Fruit fly (Drosophila melanogaster): ENCODE measurements around the gene Droj2.

Gene Droj2

DNA sequence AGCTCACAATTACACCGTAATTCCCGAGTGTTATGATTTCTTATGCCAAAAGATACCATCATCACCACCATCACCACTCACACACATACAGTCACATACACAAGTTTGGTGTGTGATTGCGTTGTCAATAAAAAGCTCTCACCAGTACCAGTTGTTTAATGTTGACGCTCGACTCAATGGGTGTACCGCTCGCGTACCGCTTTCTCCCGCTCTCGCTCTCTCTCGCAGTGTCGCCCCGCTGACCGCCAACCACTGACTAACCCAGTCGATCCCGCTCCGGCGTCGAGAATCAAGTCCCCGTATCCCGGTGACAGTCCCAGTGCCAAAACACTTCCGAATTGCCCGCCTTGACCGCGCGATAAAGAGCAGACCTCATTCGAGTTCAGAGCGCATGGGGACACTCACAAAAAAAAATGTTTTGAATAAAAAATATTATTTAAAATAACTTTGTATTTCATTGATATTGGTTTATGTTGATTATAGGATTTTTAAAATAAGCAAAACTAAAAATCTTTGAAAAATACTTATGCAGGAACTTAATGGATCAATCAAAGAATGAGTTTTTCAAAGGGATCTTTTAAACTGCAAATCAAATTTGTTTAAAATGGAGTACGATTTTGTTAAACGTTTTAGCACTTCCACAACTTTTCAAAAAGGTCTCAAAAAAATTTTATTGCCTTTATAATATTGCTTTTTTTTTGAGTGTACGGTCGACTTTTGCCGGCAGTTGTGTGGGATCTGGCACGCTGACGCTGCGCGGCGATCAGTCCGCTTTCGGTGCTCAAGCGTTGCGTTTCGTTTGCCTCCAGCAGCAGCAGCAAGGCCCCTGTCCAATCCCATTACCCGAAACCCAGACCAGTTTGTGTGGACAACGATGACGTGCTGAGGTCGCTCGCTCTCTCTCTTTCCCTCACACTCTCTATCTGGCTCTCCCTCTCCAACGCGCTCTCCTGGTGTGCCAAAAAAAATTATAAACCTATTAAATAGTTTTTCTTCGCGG lies 17.4 kb upstream of the Droj2 start, which contains the start of gene Dic1 (continued):
- TF ChIP-seq B-H2 (GFP tag; optimal IDR thresholded peaks at IDR 0.05): peak; percentile 90
- TF ChIP-seq Atf6 (GFP tag; IDR thresholded peaks at IDR 0.05): peak; percentile 95
- TF ChIP-seq CG6254 (GFP tag; optimal IDR thresholded peaks at IDR 0.05): peak; percentile 95
- peak in 1 of 2 experiments; percentile 96 for TF ChIP-seq Eip74EF (GFP tag; optimal IDR thresholded peaks at IDR 0.05)
- TF ChIP-seq croc (GFP tag; conservative IDR thresholded peaks at IDR 0.05): peak; percentile 79
- peak; percentile 83 for TF ChIP-seq H15 (GFP tag; IDR thresholded peaks at IDR 0.05)
- TF ChIP-seq Aef1 (GFP tag; IDR thresholded peaks at IDR 0.05): peak; percentile 93
- TF ChIP-seq Atf-2 (GFP tag; optimal IDR thresholded peaks at IDR 0.05): peak; percentile 92
- TF ChIP-seq Oli (tag; optimal IDR thresholded peaks at IDR 0.05): peak; percentile 98
- peak; percentile 92 for TF ChIP-seq cato (GFP tag; optimal IDR thresholded peaks at IDR 0.05; ENCODE audit: borderline replicate concordance)
- TF ChIP-seq Hey (tag; optimal IDR thresholded peaks at IDR 0.05): peak; percentile 54
- TF ChIP-seq Hr51 (GFP tag; optimal IDR thresholded peaks at IDR 0.05): peak; percentile 91 to 98
- TF ChIP-seq chm (GFP tag; IDR thresholded peaks at IDR 0.05): peak; percentile 74; the same call in 1 of the 2 replicates
- peak; percentile 42 for TF ChIP-seq HmgD (GFP tag; optimal IDR thresholded peaks at IDR 0.05)
- TF ChIP-seq CG10959 (GFP tag; IDR thresholded peaks at IDR 0.05): peak; percentile 79
- TF ChIP-seq chif (GFP tag; optimal IDR thresholded peaks at IDR 0.05): peak; percentile 88 to 92
- TF ChIP-seq ase (GFP tag; IDR thresholded peaks at IDR 0.05): peak; percentile 78; the same call in 2 of the 3 replicates
- TF ChIP-seq sc (optimal IDR thresholded peaks at IDR 0.05): no peak
- peak; percentile 96 for TF ChIP-seq sc (GFP tag; optimal IDR thresholded peaks at IDR 0.05)
- peak; percentile 85 for TF ChIP-seq CG11247 (GFP tag; IDR thresholded peaks at IDR 0.05)
- TF ChIP-seq CG6683 (GFP tag; optimal IDR thresholded peaks at IDR 0.05): peak; percentile 96
- TF ChIP-seq sens (GFP tag): peak; percentile 99
- TF ChIP-seq CG34376 (GFP tag; optimal IDR thresholded peaks at IDR 0.05): peak; percentile 91
- no peak for TF ChIP-seq Dp (GFP tag; optimal IDR thresholded peaks at IDR 0.05)
- TF ChIP-seq CG9817 (tag; optimal IDR thresholded peaks at IDR 0.05): peak; percentile 95
- peak; percentile 90 for TF ChIP-seq Vsx1 (GFP tag; optimal IDR thresholded peaks at IDR 0.05)
- peak; percentile 94 for TF ChIP-seq salm (tag; optimal IDR thresholded peaks at IDR 0.05)
- peak; percentile 99 for TF ChIP-seq CG10979 (tag; optimal IDR thresholded peaks at IDR 0.05)
- peak; percentile 91 for TF ChIP-seq seq (GFP tag; IDR thresholded peaks at IDR 0.05)
- peak; percentile 48; the same call in 1 of the 2 replicates for TF ChIP-seq bowl (GFP tag; IDR thresholded peaks at IDR 0.05)
- TF ChIP-seq ash1 (GFP tag; optimal IDR thresholded peaks at IDR 0.05): no peak
- TF ChIP-seq CG30403 (GFP tag; optimal IDR thresholded peaks at IDR 0.05): peak; percentile 98
- peak; percentile 99 for TF ChIP-seq CG3281 (GFP tag; optimal IDR thresholded peaks at IDR 0.05)
- no peak for TF ChIP-seq Neu2 (GFP tag; optimal IDR thresholded peaks at IDR 0.05; ENCODE audit: borderline replicate concordance)
- peak; percentile 89 for TF ChIP-seq ranshi (GFP tag; IDR thresholded peaks at IDR 0.05)
- peak; percentile 89 for TF ChIP-seq CG9609 (GFP tag; optimal IDR thresholded peaks at IDR 0.05)
- peak; percentile 92 for TF ChIP-seq Dip3 (GFP tag; optimal IDR thresholded peaks at IDR 0.05)
- peak; percentile 88 for TF ChIP-seq HmgZ (tag; optimal IDR thresholded peaks at IDR 0.05)
- peak; percentile 92 for TF ChIP-seq CG13624 (GFP tag; optimal IDR thresholded peaks at IDR 0.05)
- peak; percentile 93 for TF ChIP-seq Six4 (GFP tag; optimal IDR thresholded peaks at IDR 0.05)
- peak; percentile 91 for TF ChIP-seq Drgx (GFP tag; IDR thresholded peaks at IDR 0.05)
- TF ChIP-seq CG33557 (GFP tag; optimal IDR thresholded peaks at IDR 0.05): peak; percentile 90
- TF ChIP-seq CG3407 (GFP tag; optimal IDR thresholded peaks at IDR 0.05): peak; percentile 93
- peak; percentile 95 for TF ChIP-seq nau (GFP tag; optimal IDR thresholded peaks at IDR 0.05)
- peak; percentile 93 for TF ChIP-seq CG18764 (GFP tag; optimal IDR thresholded peaks at IDR 0.05)
- peak; percentile 78 for TF ChIP-seq NC2α (GFP tag; optimal IDR thresholded peaks at IDR 0.05)
- TF ChIP-seq CG2678 (tag; optimal IDR thresholded peaks at IDR 0.05): peak; percentile 99
- peak; percentile 98 for TF ChIP-seq CG18599 (GFP tag; optimal IDR thresholded peaks at IDR 0.05)
